Fruit fly (Drosophila melanogaster) whole organism, embryonic: ENCODE measurements around the gene CG16710.

ENCODE experiments used
- Atf6 ChIP-seq: fragments of 200-800 bp; sonication (Bioruptor generic); IDR thresholded peaks from 2 replicates; pipeline ENCODE4 v1.3.6; 2022; ENCODE audit warnings: missing biosample characterization, missing genetic modification characterization
- B-H1 ChIP-seq: fragments of 200-800 bp; sonication (Bioruptor generic); IDR thresholded peaks from 3 replicates; pipeline ENCODE4 v1.3.6; 2022; ENCODE audit warnings: missing biosample characterization, missing genetic modification characterization
- C15 ChIP-seq: fragments of 200-800 bp; sonication (Bioruptor generic); IDR thresholded peaks from 3 replicates; pipeline ENCODE4 v1.3.6; 2022; ENCODE audit warnings: missing biosample characterization, missing genetic modification characterization
- CG10431 ChIP-seq: fragments of 200-800 bp; sonication (Bioruptor generic); optimal IDR thresholded peaks from 3 replicates; lab custom pipeline; 2018; ENCODE audit warnings: missing biosample characterization, mild to moderate bottlenecking, missing genetic modification characterization
- CG12744 ChIP-seq: fragments of 200-800 bp; sonication (Bioruptor generic); optimal IDR thresholded peaks from 2 replicates; lab custom pipeline; 2016; ENCODE audit warnings: missing biosample characterization, missing genetic modification characterization
- CG13296 ChIP-seq: fragments of 200-800 bp; sonication (Bioruptor generic); optimal IDR thresholded peaks from 3 replicates; lab custom pipeline; 2018; ENCODE audit warnings: missing biosample characterization, mild to moderate bottlenecking, missing genetic modification characterization
- CG15073 ChIP-seq: fragments of 200-800 bp; sonication (Bioruptor generic); optimal IDR thresholded peaks from 2 replicates; lab custom pipeline; 2016; ENCODE audit warnings: missing biosample characterization, missing genetic modification characterization
- CG2120 ChIP-seq: fragments of 200-800 bp; sonication (Bioruptor generic); optimal IDR thresholded peaks from 3 replicates; lab custom pipeline; 2016; ENCODE audit warnings: missing biosample characterization, missing genetic modification characterization
- CG3163 ChIP-seq: fragments of 200-800 bp; sonication (Bioruptor generic); optimal IDR thresholded peaks from 3 replicates; lab custom pipeline; 2016; ENCODE audit warnings: missing biosample characterization, missing genetic modification characterization
- CG32767 ChIP-seq: fragments of 200-800 bp; sonication (Bioruptor generic); IDR thresholded peaks from 2 replicates; pipeline ENCODE4 v1.3.6; 2022; ENCODE audit warnings: missing biosample characterization, missing genetic modification characterization
- CG4360 ChIP-seq: fragments of 200-800 bp; sonication (Bioruptor generic); IDR thresholded peaks from 2 replicates; pipeline ENCODE4 v1.3.6; 2022; ENCODE audit warnings: missing biosample characterization, missing genetic modification characterization
- CG4707 ChIP-seq: fragments of 200-800 bp; sonication (Bioruptor generic); optimal IDR thresholded peaks from 2 replicates; lab custom pipeline; 2018; ENCODE audit warnings: missing biosample characterization, mild to moderate bottlenecking, missing genetic modification characterization, moderate library complexity
- CG8290 ChIP-seq, 3 experiments: fragments of 200-800 bp; sonication (Bioruptor generic); optimal IDR thresholded peaks; 2 replicates each; lab custom pipeline; 2016 to 2019; ENCODE audit warnings: missing biosample characterization in 3 of 3, missing genetic modification characterization in 3 of 3, mild to moderate bottlenecking in 2 of 3, moderate library complexity in 1 of 3
- CG9437 ChIP-seq: fragments of 200-800 bp; sonication (Bioruptor generic); optimal IDR thresholded peaks from 2 replicates; lab custom pipeline; 2018; ENCODE audit warnings: missing biosample characterization, mild to moderate bottlenecking, missing genetic modification characterization
- D ChIP-seq, 2 experiments: fragments of 200-800 bp in 1 of 2; fragments of >200 bp in 1 of 2; sonication (Bioruptor generic) in 1 of 2; optimal IDR thresholded peaks; 2 replicates in 1 of 2; 3 replicates in 1 of 2; lab custom pipeline; 2017; ENCODE audit warnings: mild to moderate bottlenecking in 1 of 2, missing biosample characterization in 1 of 2, missing genetic modification characterization in 1 of 2, missing genetic modification reagents in 1 of 2
- Dad ChIP-seq: fragments of 200-800 bp; sonication (Bioruptor generic); optimal IDR thresholded peaks from 3 replicates; lab custom pipeline; 2016; ENCODE audit warnings: missing biosample characterization, missing genetic modification characterization
- Deaf1 ChIP-seq: fragments of 200-800 bp; optimal IDR thresholded peaks from 3 replicates; lab custom pipeline; 2019; ENCODE audit warnings: missing biosample characterization, mild to moderate bottlenecking, missing genetic modification characterization, moderate library complexity
- Ets65A ChIP-seq: fragments of 200-800 bp; sonication (Bioruptor generic); peaks from one replicate; lab custom pipeline; 2016; ENCODE audit warnings: missing biosample characterization, missing genetic modification characterization
- NK7.1 ChIP-seq: fragments of 200-800 bp; sonication (Bioruptor generic); optimal IDR thresholded peaks from 3 replicates; lab custom pipeline; 2016; ENCODE audit warnings: missing biosample characterization, missing genetic modification characterization
- Nf-YC ChIP-seq: fragments of 200-800 bp; optimal IDR thresholded peaks from 3 replicates; lab custom pipeline; 2019; ENCODE audit warnings: missing biosample characterization, mild to moderate bottlenecking, missing genetic modification characterization, moderate library complexity
- PHDP ChIP-seq: fragments of 200-800 bp; sonication (Bioruptor generic); optimal IDR thresholded peaks from 3 replicates; lab custom pipeline; 2018; ENCODE audit warnings: missing biosample characterization, mild to moderate bottlenecking, missing genetic modification characterization, moderate library complexity
- Ptx1 ChIP-seq: fragments of 200-800 bp; sonication (Bioruptor generic); IDR thresholded peaks from 2 replicates; pipeline ENCODE4 v1.3.6; 2022; ENCODE audit warnings: missing biosample characterization, missing genetic modification characterization
- Sox100B ChIP-seq: fragments of 200-800 bp; sonication (Bioruptor generic); optimal IDR thresholded peaks from 3 replicates; lab custom pipeline; 2018; ENCODE audit warnings: missing biosample characterization, mild to moderate bottlenecking, missing genetic modification characterization
- Vsx1 ChIP-seq: fragments of 200-800 bp; sonication (Bioruptor generic); optimal IDR thresholded peaks from 2 replicates; lab custom pipeline; 2017; ENCODE audit warnings: missing biosample characterization, mild to moderate bottlenecking, missing genetic modification characterization, missing genetic modification reagents
- bbx ChIP-seq: fragments of 200-800 bp; sonication (Bioruptor generic); IDR thresholded peaks from 2 replicates; pipeline ENCODE4 v1.3.6; 2022; ENCODE audit warnings: missing biosample characterization, missing genetic modification characterization; ENCODE audit not compliant: partially characterized antibody
- chif ChIP-seq, 2 experiments: fragments of 200-800 bp; sonication (Bioruptor generic); optimal IDR thresholded peaks; 3 replicates each; lab custom pipeline; 2016; ENCODE audit warnings: missing biosample characterization in 2 of 2, missing genetic modification characterization in 2 of 2
- cwo ChIP-seq: fragments of 200-800 bp; sonication (Bioruptor generic); optimal IDR thresholded peaks from 3 replicates; lab custom pipeline; 2017; ENCODE audit warnings: missing biosample characterization, missing genetic modification characterization, mild to moderate bottlenecking, moderate library complexity, missing genetic modification reagents
- emc ChIP-seq: fragments of 200-800 bp; sonication (Bioruptor generic); optimal IDR thresholded peaks from 2 replicates; lab custom pipeline; 2016; ENCODE audit warnings: missing biosample characterization, missing genetic modification characterization
- en ChIP-seq: fragments of 200-800 bp; sonication (Bioruptor generic); optimal IDR thresholded peaks from 2 replicates; lab custom pipeline; 2016; ENCODE audit warnings: missing biosample characterization, missing genetic modification characterization
- eve ChIP-seq, 2 experiments: fragments of >200 bp; optimal IDR thresholded peaks; 2 replicates each; lab custom pipeline; 2017; ENCODE audit warnings: missing biosample characterization in 2 of 2, missing genetic modification characterization in 2 of 2
- gsb-n ChIP-seq: fragments of 200-800 bp; sonication (Bioruptor generic); optimal IDR thresholded peaks from 3 replicates; lab custom pipeline; 2018; ENCODE audit warnings: missing biosample characterization, mild to moderate bottlenecking, missing genetic modification characterization
- hb ChIP-seq: fragments of 200-800 bp; sonication (Bioruptor generic); IDR thresholded peaks from 3 replicates; pipeline ENCODE4 v1.3.6; 2022; ENCODE audit warnings: missing biosample characterization, missing genetic modification characterization; ENCODE audit not compliant: partially characterized antibody
- hkb ChIP-seq, 2 experiments: fragments of 200-800 bp in 1 of 2; fragments of >200 bp in 1 of 2; sonication (Bioruptor generic) in 1 of 2; IDR thresholded peaks in 1 of 2; optimal IDR thresholded peaks in 1 of 2; 2 replicates each; pipeline versions ENCODE4 v1.3.6 to Lab custom; 2017 to 2022; ENCODE audit warnings: missing biosample characterization in 1 of 2, missing genetic modification characterization in 1 of 2
- jigr1 ChIP-seq: fragments of 200-800 bp; sonication (Bioruptor generic); IDR thresholded peaks from 3 replicates; pipeline ENCODE4 v1.3.6; 2022; ENCODE audit warnings: missing biosample characterization, missing genetic modification characterization
- kah ChIP-seq: fragments of 200-800 bp; sonication (Bioruptor generic); optimal IDR thresholded peaks from 2 replicates; lab custom pipeline; 2018; ENCODE audit warnings: missing biosample characterization, mild to moderate bottlenecking, missing genetic modification characterization
- mirr ChIP-seq: fragments of 200-800 bp; sonication (Bioruptor generic); optimal IDR thresholded peaks from 3 replicates; lab custom pipeline; 2018; ENCODE audit warnings: missing biosample characterization, mild to moderate bottlenecking, missing genetic modification characterization
- nerfin-1 ChIP-seq: fragments of 200-800 bp; sonication (Bioruptor generic); optimal IDR thresholded peaks from 3 replicates; lab custom pipeline; 2019; ENCODE audit warnings: missing biosample characterization, mild to moderate bottlenecking, missing genetic modification characterization, moderate library complexity
- nerfin-2 ChIP-seq: fragments of 200-800 bp; sonication (Bioruptor generic); IDR thresholded peaks from 2 replicates; pipeline ENCODE4 v1.3.6; 2022; ENCODE audit warnings: missing biosample characterization, missing genetic modification characterization; ENCODE audit not compliant: partially characterized antibody
- org-1 ChIP-seq: fragments of 200-800 bp; sonication (Bioruptor generic); optimal IDR thresholded peaks from 2 replicates; lab custom pipeline; 2017; ENCODE audit warnings: missing biosample characterization, missing genetic modification characterization
- pros ChIP-seq: fragments of 200-800 bp; sonication (Bioruptor generic); optimal IDR thresholded peaks from 3 replicates; lab custom pipeline; 2019; ENCODE audit warnings: missing biosample characterization, mild to moderate bottlenecking, missing genetic modification characterization, moderate library complexity
- repo ChIP-seq: fragments of 200-800 bp; sonication (Bioruptor generic); optimal IDR thresholded peaks from 2 replicates; lab custom pipeline; 2016; ENCODE audit warnings: missing biosample characterization, missing genetic modification characterization
- sc ChIP-seq, 3 experiments: fragments of >200 bp in 2 of 3; fragments of 200-800 bp in 1 of 3; sonication (Bioruptor generic) in 1 of 3; optimal IDR thresholded peaks; 2 replicates in 2 of 3; 3 replicates in 1 of 3; lab custom pipeline; 2017; ENCODE audit warnings: mild to moderate bottlenecking in 1 of 3, missing biosample characterization in 1 of 3, missing genetic modification characterization in 1 of 3, missing genetic modification reagents in 1 of 3
- schlank ChIP-seq: fragments of 200-800 bp; sonication (Bioruptor generic); optimal IDR thresholded peaks from 2 replicates; lab custom pipeline; 2018; ENCODE audit warnings: missing biosample characterization, mild to moderate bottlenecking, missing genetic modification characterization
- sim ChIP-seq: fragments of 200-800 bp; sonication (Bioruptor generic); IDR thresholded peaks from 2 replicates; pipeline ENCODE4 v1.3.6; 2022; ENCODE audit warnings: missing biosample characterization, missing genetic modification characterization
- sug ChIP-seq: fragments of 200-800 bp; optimal IDR thresholded peaks from 2 replicates; lab custom pipeline; 2019; ENCODE audit warnings: missing biosample characterization, mild to moderate bottlenecking, missing genetic modification characterization, moderate library complexity
- toy ChIP-seq: fragments of 200-800 bp; sonication (Bioruptor generic); IDR thresholded peaks from 2 replicates; pipeline ENCODE4 v1.3.6; 2022; ENCODE audit warnings: missing biosample characterization, missing genetic modification characterization
- tx ChIP-seq: fragments of 200-800 bp; sonication (Bioruptor generic); optimal IDR thresholded peaks from 2 replicates; lab custom pipeline; 2016; ENCODE audit warnings: missing biosample characterization, missing genetic modification characterization
- zfh1 ChIP-seq: fragments of 200-800 bp; sonication (Bioruptor generic); IDR thresholded peaks from 3 replicates; pipeline ENCODE4 v1.3.6; 2022; ENCODE audit warnings: missing biosample characterization, missing genetic modification characterization

CG16710 gene

DNA sequence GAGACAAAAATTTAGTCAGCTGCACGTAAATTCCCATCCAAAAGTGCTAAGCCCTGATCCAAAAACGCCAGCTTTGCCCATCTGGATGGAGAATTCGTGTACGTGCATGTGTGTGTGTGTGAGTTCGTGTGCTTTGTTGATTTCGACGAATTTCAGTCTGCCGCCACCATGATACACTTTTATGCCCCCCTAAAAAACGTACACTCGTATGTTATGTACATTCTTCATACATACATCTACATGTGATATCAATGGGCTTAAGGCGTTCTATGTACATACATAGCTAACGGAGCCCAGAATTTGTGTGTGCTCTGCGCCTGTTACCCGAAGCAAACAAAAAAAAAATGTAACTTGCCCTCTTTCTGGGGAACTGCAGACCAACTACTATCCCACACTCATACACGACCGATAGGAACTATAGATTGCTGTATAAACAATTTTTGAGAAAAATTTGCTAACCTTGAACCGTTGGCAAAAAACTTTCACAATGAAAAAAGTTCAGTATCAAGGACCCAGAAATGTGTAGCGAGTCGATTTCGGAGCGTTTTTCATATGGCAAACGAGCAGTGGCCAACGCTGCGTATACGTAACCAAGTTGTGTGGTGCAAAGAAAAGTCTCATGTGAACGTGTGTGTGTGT is 43.5 kb downstream of the CG16710 start (continued):
- no peak for TF ChIP-seq pros
- TF ChIP-seq toy (GFP tag; lab: Robert Waterston, UW): 0 out of 2 replicates have a peak, but pooled peaks have one; percentile 7
- no peak for TF ChIP-seq D (optimal IDR thresholded peaks at IDR 0.05; lab: Kevin White, UChicago)
- no peak for TF ChIP-seq D (GFP tag; optimal IDR thresholded peaks at IDR 0.05; lab: Kevin White, UChicago)
- TF ChIP-seq CG13296 (GFP tag; lab: Kevin White, UChicago): peak; percentile 61
- TF ChIP-seq PHDP (tag; lab: Kevin White, UChicago): no peak
- TF ChIP-seq emc: no peak
- peak; percentile 30 for TF ChIP-seq CG12744 (GFP tag; lab: Kevin White, UChicago)
- peak; percentile 81 for TF ChIP-seq sug (tag; lab: Kevin White, UChicago)
- peak; percentile 52 for TF ChIP-seq CG10431 (GFP tag; lab: Kevin White, UChicago)
- TF ChIP-seq CG9437 (GFP tag; lab: Kevin White, UChicago): peak; percentile 26
- TF ChIP-seq repo (GFP tag; lab: Kevin White, UChicago): no peak
- TF ChIP-seq sc (optimal IDR thresholded peaks at IDR 0.05; lab: Kevin White, UChicago): no peak
- peak; percentile 1 for TF ChIP-seq sc (GFP tag; optimal IDR thresholded peaks at IDR 0.05; lab: Kevin White, UChicago)
- peak; percentile 14 for TF ChIP-seq Nf-YC
- TF ChIP-seq C15 (GFP tag; lab: Robert Waterston, UW): no peak
- TF ChIP-seq Deaf1: peak; percentile 67
- no peak for TF ChIP-seq B-H1 (GFP tag; lab: Robert Waterston, UW)
- TF ChIP-seq CG15073 (GFP tag; lab: Kevin White, UChicago): no peak
- TF ChIP-seq bbx (GFP tag; lab: Robert Waterston, UW): no peak
- no peak for TF ChIP-seq CG4707 (GFP tag; lab: Kevin White, UChicago)
- peak; percentile 63 for TF ChIP-seq mirr
- no peak for TF ChIP-seq NK7.1 (GFP tag; lab: Kevin White, UChicago)
- no peak for TF ChIP-seq sim (GFP tag; lab: Robert Waterston, UW)
- no peak for TF ChIP-seq Dad
- no peak for TF ChIP-seq nerfin-1 (tag; lab: Kevin White, UChicago)
- TF ChIP-seq CG4360 (GFP tag; lab: Robert Waterston, UW): no peak
- peak; percentile 49; the same call in 1 of the 2 replicates for TF ChIP-seq Atf6 (GFP tag; lab: Robert Waterston, UW)
- 0 out of 2 replicates have a peak, but pooled peaks have one; percentile 14 for TF ChIP-seq CG32767
- TF ChIP-seq CG8290 (GFP tag; optimal IDR thresholded peaks at IDR 0.05; lab: Kevin White, UChicago): no peak
- peak in 1 of 2 experiments; percentile 65 for TF ChIP-seq CG8290 (tag; optimal IDR thresholded peaks at IDR 0.05; lab: Kevin White, UChicago)
- no peak for TF ChIP-seq nerfin-2 (GFP tag; lab: Robert Waterston, UW)
- no peak for TF ChIP-seq kah
- no peak for TF ChIP-seq hkb (optimal IDR thresholded peaks at IDR 0.05; lab: Kevin White, UChicago)
- TF ChIP-seq hkb (GFP tag; IDR thresholded peaks at IDR 0.05; lab: Robert Waterston, UW): no peak
- peak; percentile 33 for TF ChIP-seq CG2120
- no peak for TF ChIP-seq CG3163 (GFP tag; lab: Kevin White, UChicago)
- TF ChIP-seq Vsx1 (GFP tag; lab: Kevin White, UChicago): no peak
- TF ChIP-seq schlank (tag; lab: Kevin White, UChicago): no peak
- TF ChIP-seq Ets65A (GFP tag; lab: Kevin White, UChicago): no peak
- peak; percentile 14 for TF ChIP-seq org-1
- TF ChIP-seq chif (GFP tag; optimal IDR thresholded peaks at IDR 0.05; lab: Kevin White, UChicago): no peak
- TF ChIP-seq eve (GFP tag; optimal IDR thresholded peaks at IDR 0.05; lab: Kevin White, UChicago): no peak
- no peak for TF ChIP-seq gsb-n (tag; lab: Kevin White, UChicago)
- TF ChIP-seq cwo (GFP tag; lab: Kevin White, UChicago): peak; percentile 49
- TF ChIP-seq jigr1 (GFP tag; lab: Robert Waterston, UW): no peak
- no peak for TF ChIP-seq zfh1 (GFP tag; lab: Robert Waterston, UW)
- no peak for TF ChIP-seq en
- no peak for TF ChIP-seq Ptx1
- no peak for TF ChIP-seq hb (GFP tag; lab: Robert Waterston, UW)
- TF ChIP-seq Sox100B (GFP tag; lab: Kevin White, UChicago): peak; percentile 11
- no peak for TF ChIP-seq tx (GFP tag; lab: Kevin White, UChicago)
